Worm (Caenorhabditis elegans) whole organism, young adult: ENCODE results near the gene ram-5.

ENCODE experiments used
- B0035.1 ChIP-seq: sonication (generic microtip); optimal IDR thresholded peaks from 2 replicates; lab custom pipeline; 2016; ENCODE audit warnings: missing genetic modification characterization, mild to moderate bottlenecking, missing compliant biosample characterization, missing genotype, missing genetic modification reagents
- C17E4.6 ChIP-seq: fragments of 200-800 bp; sonication (Bioruptor generic); IDR thresholded peaks from 2 replicates; pipeline ENCODE4 v1.3.6; 2022; ENCODE audit warnings: missing genetic modification reagents, missing genetic modification characterization, missing compliant biosample characterization
- F22D6.2 ChIP-seq: sonication (generic microtip); optimal IDR thresholded peaks from 2 replicates; lab custom pipeline; 2016; ENCODE audit warnings: mild to moderate bottlenecking, missing genetic modification characterization, missing compliant biosample characterization
- F33H1.4 ChIP-seq: fragments of 200-800 bp; sonication (Bioruptor generic); IDR thresholded peaks from 2 replicates; pipeline ENCODE4 v1.3.6; 2022; ENCODE audit warnings: missing genetic modification reagents, missing genetic modification characterization, missing compliant biosample characterization
- T07F8.4 ChIP-seq: sonication (generic microtip); optimal IDR thresholded peaks from 2 replicates; lab custom pipeline; 2016; ENCODE audit warnings: mild to moderate bottlenecking, missing genetic modification characterization, moderate library complexity, missing compliant biosample characterization
- Y53F4B.3 ChIP-seq: fragments of 200-800 bp; sonication (Bioruptor generic); IDR thresholded peaks from 2 replicates; pipeline ENCODE4 v1.3.6; 2022; ENCODE audit warnings: missing genetic modification reagents, missing genetic modification characterization, missing compliant biosample characterization
- Y56A3A.18 ChIP-seq: fragments of 200-800 bp; sonication (Bioruptor generic); IDR thresholded peaks from 2 replicates; pipeline ENCODE4 v1.3.6; 2022; ENCODE audit warnings: missing genetic modification reagents, missing genetic modification characterization, missing compliant biosample characterization
- ama-1 ChIP-seq, 3 experiments: fragments of 150-350 bp in 1 of 3; sonication (generic microtip) in 2 of 3; optimal IDR thresholded peaks; 2 replicates each; lab custom pipeline; 2014 to 2018; ENCODE audit warnings: missing biosample characterization in 2 of 3, missing genetic modification characterization in 2 of 3, missing genetic modification reagents in 2 of 3
- bed-1 ChIP-seq: fragments of 200-800 bp; sonication (Bioruptor generic); IDR thresholded peaks from 2 replicates; pipeline ENCODE4 v1.3.6; 2022; ENCODE audit warnings: missing genetic modification reagents, missing genetic modification characterization, missing compliant biosample characterization
- cebp-1 ChIP-seq, 2 experiments: fragments of 200-800 bp in 1 of 2; sonication (Bioruptor generic) in 1 of 2; sonication (generic microtip) in 1 of 2; IDR thresholded peaks in 1 of 2; optimal IDR thresholded peaks in 1 of 2; 2 replicates each; pipeline versions ENCODE4 v1.3.6 to Lab custom; 2017 to 2022; ENCODE audit warnings: missing compliant biosample characterization in 2 of 2, missing genetic modification characterization in 2 of 2, mild to moderate bottlenecking in 1 of 2, missing genetic modification reagents in 1 of 2, moderate library complexity in 1 of 2
- cebp-2 ChIP-seq: fragments of 200-800 bp; sonication (Bioruptor generic); IDR thresholded peaks from 2 replicates; pipeline ENCODE4 v1.3.6; 2022; ENCODE audit warnings: missing genetic modification characterization, missing compliant biosample characterization
- ceh-100 ChIP-seq: fragments of 200-800 bp; sonication (Bioruptor generic); IDR thresholded peaks from 2 replicates; pipeline ENCODE4 v1.3.6; 2022; ENCODE audit warnings: missing genetic modification reagents, missing genetic modification characterization, missing compliant biosample characterization
- ceh-27 ChIP-seq: fragments of 200-800 bp; sonication (Bioruptor generic); optimal IDR thresholded peaks from 2 replicates; lab custom pipeline; 2018; ENCODE audit warnings: mild to moderate bottlenecking, missing genetic modification characterization, moderate library complexity, missing compliant biosample characterization
- dox-1 ChIP-seq: fragments of 200-800 bp; sonication (Bioruptor generic); IDR thresholded peaks from 2 replicates; pipeline ENCODE4 v1.3.6; 2022; ENCODE audit warnings: missing genetic modification reagents, missing genetic modification characterization, missing compliant biosample characterization
- efl-1 ChIP-seq: fragments of 150-350 bp; optimal IDR thresholded peaks from 2 replicates; lab custom pipeline; 2014; ENCODE audit warnings: missing biosample characterization, missing genetic modification reagents, missing genetic modification characterization
- egrh-3 ChIP-seq: fragments of 200-800 bp; sonication (Bioruptor generic); IDR thresholded peaks from 2 replicates; pipeline ENCODE4 v1.3.6; 2022; ENCODE audit warnings: missing genetic modification reagents, missing genetic modification characterization, missing compliant biosample characterization
- ekl-4 ChIP-seq: fragments of 200-800 bp; sonication (Bioruptor generic); IDR thresholded peaks from 2 replicates; pipeline ENCODE4 v1.3.6; 2022; ENCODE audit warnings: missing genetic modification reagents, missing genetic modification characterization, missing compliant biosample characterization
- ets-4 ChIP-seq: fragments of 200-800 bp; sonication (Bioruptor generic); optimal IDR thresholded peaks from 2 replicates; lab custom pipeline; 2018; ENCODE audit warnings: mild to moderate bottlenecking, missing genetic modification characterization, missing compliant biosample characterization
- fkh-3 ChIP-seq: sonication (generic microtip); optimal IDR thresholded peaks from 2 replicates; lab custom pipeline; 2016; ENCODE audit warnings: mild to moderate bottlenecking, missing genetic modification characterization, missing compliant biosample characterization
- gei-17 ChIP-seq: fragments of 200-800 bp; sonication (Bioruptor generic); optimal IDR thresholded peaks from 2 replicates; lab custom pipeline; 2018; ENCODE audit warnings: mild to moderate bottlenecking, missing genetic modification characterization, missing compliant biosample characterization
- him-1 ChIP-seq: sonication (generic microtip); optimal IDR thresholded peaks from 2 replicates; lab custom pipeline; 2016; ENCODE audit warnings: missing genotype, missing genetic modification reagents, missing genetic modification characterization, missing compliant biosample characterization
- hlh-26 ChIP-seq: fragments of 200-800 bp; sonication (Bioruptor generic); conservative IDR thresholded peaks from 2 replicates; pipeline ENCODE4 v1.3.6; 2022; ENCODE audit warnings: missing genetic modification reagents, missing genetic modification characterization, missing compliant biosample characterization
- lin-26 ChIP-seq: fragments of 200-800 bp; sonication (Bioruptor generic); IDR thresholded peaks from 2 replicates; pipeline ENCODE4 v1.3.6; 2022; ENCODE audit warnings: missing genetic modification reagents, missing genetic modification characterization, missing compliant biosample characterization
- lin-40 ChIP-seq: sonication (generic microtip); optimal IDR thresholded peaks from 2 replicates; lab custom pipeline; 2016; ENCODE audit warnings: missing genetic modification characterization, mild to moderate bottlenecking, missing compliant biosample characterization, missing genotype, missing genetic modification reagents
- madf-3 ChIP-seq: fragments of 200-800 bp; sonication (Bioruptor generic); IDR thresholded peaks from 2 replicates; pipeline ENCODE4 v1.3.6; 2022; ENCODE audit warnings: missing genetic modification reagents, missing genetic modification characterization, missing compliant biosample characterization
- madf-8 ChIP-seq: fragments of 200-800 bp; sonication (Bioruptor generic); conservative IDR thresholded peaks from 2 replicates; pipeline ENCODE4 v1.3.6; 2022; ENCODE audit warnings: missing genetic modification reagents, missing genetic modification characterization, missing compliant biosample characterization
- nhr-80 ChIP-seq: sonication (generic microtip); optimal IDR thresholded peaks from 2 replicates; lab custom pipeline; 2016; ENCODE audit warnings: missing genetic modification characterization, missing compliant biosample characterization
- rcor-1 ChIP-seq: fragments of 200-800 bp; sonication (Bioruptor generic); IDR thresholded peaks from 2 replicates; pipeline ENCODE4 v1.3.6; 2022; ENCODE audit warnings: missing genetic modification reagents, missing genetic modification characterization, missing compliant biosample characterization
- rpc-1 ChIP-seq, 2 experiments: fragments of 150-350 bp in 1 of 2; sonication (generic microtip) in 1 of 2; optimal IDR thresholded peaks; 2 replicates each; lab custom pipeline; 2014 to 2018; ENCODE audit warnings: missing biosample characterization in 1 of 2, missing genetic modification characterization in 1 of 2, missing genetic modification reagents in 1 of 2, missing genotype in 1 of 2
- sdz-38 ChIP-seq: sonication (generic microtip); optimal IDR thresholded peaks from 2 replicates; lab custom pipeline; 2016; ENCODE audit warnings: missing genotype, missing genetic modification characterization, missing compliant biosample characterization
- snpc-1.1 ChIP-seq: sonication (generic microtip); optimal IDR thresholded peaks from 2 replicates; lab custom pipeline; 2017; ENCODE audit warnings: missing genetic modification characterization, mild to moderate bottlenecking, missing compliant biosample characterization, antibody characterized with exemption, moderate library complexity, missing genotype, missing genetic modification reagents; ENCODE audit not compliant: insufficient read depth
- somi-1 ChIP-seq: fragments of 200-800 bp; sonication (Bioruptor generic); optimal IDR thresholded peaks from 2 replicates; lab custom pipeline; 2018; ENCODE audit warnings: mild to moderate bottlenecking, missing genetic modification characterization, missing compliant biosample characterization
- sptf-2 ChIP-seq: fragments of 200-800 bp; sonication (Bioruptor generic); optimal IDR thresholded peaks from 2 replicates; lab custom pipeline; 2018; ENCODE audit warnings: mild to moderate bottlenecking, missing genetic modification characterization, missing compliant biosample characterization
- tbx-9 ChIP-seq: sonication (generic microtip); optimal IDR thresholded peaks from 2 replicates; lab custom pipeline; 2016; ENCODE audit warnings: borderline replicate concordance, missing genetic modification characterization, inconsistent platforms, missing compliant biosample characterization
- unc-62 ChIP-seq: fragments of 150-350 bp; optimal IDR thresholded peaks from 2 replicates; lab custom pipeline; 2014; ENCODE audit warnings: missing biosample characterization, missing genetic modification reagents, missing genetic modification characterization
- zfh-2 ChIP-seq: fragments of 200-800 bp; sonication (Bioruptor generic); conservative IDR thresholded peaks from 2 replicates; pipeline ENCODE4 v1.3.6; 2022; ENCODE audit warnings: missing genetic modification reagents, missing genetic modification characterization, missing compliant biosample characterization
- ztf-22 ChIP-seq: fragments of 200-800 bp; sonication (Bioruptor generic); optimal IDR thresholded peaks from 2 replicates; lab custom pipeline; 2018; ENCODE audit warnings: mild to moderate bottlenecking, missing genetic modification characterization, moderate library complexity, missing compliant biosample characterization

Gene ram-5

ce11 chrX:14502116-14502587, 47.8 kb upstream of the ram-5 start (continued):
- TF ChIP-seq T07F8.4 (tag; lab: Kevin White, UChicago) (no peak), ceh-100 (GFP tag; lab: Robert Waterston, UW) (no peak), tbx-9 (tag; lab: Kevin White, UChicago) (no peak), hlh-26 (GFP tag; lab: Robert Waterston, UW) (no peak), ekl-4 (GFP tag; lab: Robert Waterston, UW) (no peak), rpc-1 (optimal IDR thresholded peaks at IDR 0.05; lab: Kevin White, UChicago) (no peak), rpc-1 (tag; optimal IDR thresholded peaks at IDR 0.05; lab: Kevin White, UChicago) (no peak), Y53F4B.3 (GFP tag; lab: Robert Waterston, UW) (no peak)

ce11 chrX:14503282-14503681, 46.7 kb upstream of the ram-5 start:
- TF ChIP-seq efl-1 (GFP tag; lab: Kevin White, UChicago) (no peak), lin-26 (GFP tag; lab: Robert Waterston, UW) (0 out of 2 replicates have a peak, but pooled peaks have one; percentile 42), unc-62 (GFP tag; lab: Kevin White, UChicago) (peak; percentile 24)

DNA sequence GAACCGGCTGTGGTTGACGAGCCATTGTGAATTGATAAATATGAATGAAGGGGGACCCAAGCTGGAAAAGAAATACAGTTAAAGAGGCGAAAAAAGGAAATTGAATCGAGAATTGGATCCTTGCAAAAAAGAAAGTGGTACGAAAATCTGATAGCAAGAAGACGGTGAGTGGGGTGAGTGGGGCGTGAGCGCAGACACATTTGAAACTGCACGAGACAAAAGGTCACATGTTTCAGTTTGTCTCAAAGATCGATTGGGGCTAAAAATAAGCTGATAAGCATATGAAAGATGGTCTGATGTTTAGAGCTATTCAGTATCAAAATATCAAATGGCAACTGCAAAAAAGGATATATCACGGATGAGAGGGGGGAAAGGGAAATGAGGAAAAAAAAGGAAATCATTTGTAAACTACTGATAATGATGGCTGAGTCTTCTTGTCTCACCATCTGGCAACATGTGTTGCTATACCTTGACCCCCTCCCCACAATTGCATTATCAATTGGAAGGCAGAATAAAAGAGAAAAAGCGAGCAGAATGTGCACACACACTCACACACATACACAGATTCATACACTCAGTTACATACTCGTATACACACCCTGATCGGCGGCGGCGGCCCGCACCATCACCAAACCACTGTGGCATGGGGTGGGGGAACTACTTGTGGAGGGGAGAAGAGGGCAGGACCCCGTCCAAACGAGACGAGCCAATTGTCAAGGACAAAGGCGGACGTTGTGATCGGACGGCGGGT, 46.0 kb upstream of the ram-5 start, which contains the start of gene M163.1:
Gene M163.1 (minus strand): TSS at position 25 of the 751 bp plus-strand sequence.
- no peak for TF ChIP-seq sdz-38 (tag; lab: Kevin White, UChicago)
- TF ChIP-seq egrh-3 (GFP tag; lab: Robert Waterston, UW) = peak; percentile 29; the same call in 1 of the 2 replicates
- peak; percentile 94 for TF ChIP-seq zfh-2 (GFP tag; lab: Robert Waterston, UW)
- no peak for TF ChIP-seq cebp-1 (GFP tag; IDR thresholded peaks at IDR 0.05; lab: Robert Waterston, UW)
- TF ChIP-seq cebp-1 (tag; optimal IDR thresholded peaks at IDR 0.05; lab: Kevin White, UChicago) = peak; percentile 21
- no peak for TF ChIP-seq ztf-22
- TF ChIP-seq dox-1 (GFP tag; lab: Robert Waterston, UW) = peak; percentile 64
- TF ChIP-seq nhr-80 (tag; lab: Kevin White, UChicago) = peak; percentile 30
- TF ChIP-seq Y56A3A.18 (GFP tag; lab: Robert Waterston, UW) = 0 out of 2 replicates have a peak, but pooled peaks have one; percentile 6
- no peak for TF ChIP-seq rcor-1 (GFP tag; lab: Robert Waterston, UW)
- TF ChIP-seq unc-62 (GFP tag; lab: Kevin White, UChicago) = peak; percentile 13
- TF ChIP-seq snpc-1.1 (tag; lab: Kevin White, UChicago) = no peak

ce11 chrX:14504551-14504902, 45.4 kb upstream of the ram-5 start:
- TF ChIP-seq nhr-80 (tag; lab: Kevin White, UChicago) (peak; percentile 38), madf-3 (GFP tag; lab: Robert Waterston, UW) (no peak)

ce11 chrX:14505578-14506353, 44.2 kb upstream of the ram-5 start:
- TF ChIP-seq F22D6.2 (no peak), ama-1 (optimal IDR thresholded peaks at IDR 0.05; lab: Kevin White, UChicago) (no peak), ama-1 (GFP tag; optimal IDR thresholded peaks at IDR 0.05; lab: Kevin White, UChicago) (no peak), lin-40 (tag; lab: Kevin White, UChicago) (peak; percentile 36), him-1 (tag; lab: Kevin White, UChicago) (no peak), fkh-3 (tag; lab: Kevin White, UChicago) (no peak), gei-17 (GFP tag; lab: Kevin White, UChicago) (peak; percentile 22), B0035.1 (no peak), C17E4.6 (GFP tag; lab: Robert Waterston, UW) (no peak), bed-1 (GFP tag; lab: Robert Waterston, UW) (no peak), ets-4 (GFP tag; lab: Kevin White, UChicago) (peak; percentile 36), dox-1 (GFP tag; lab: Robert Waterston, UW) (peak; percentile 69), sptf-2 (GFP tag; lab: Kevin White, UChicago) (no peak), somi-1 (GFP tag; lab: Kevin White, UChicago) (peak; percentile 55), cebp-2 (GFP tag; lab: Robert Waterston, UW) (no peak), F33H1.4 (GFP tag; lab: Robert Waterston, UW) (no peak), madf-8 (no peak), ceh-27 (GFP tag; lab: Kevin White, UChicago) (peak; percentile 34)
